Fruit fly (Drosophila melanogaster): ENCODE data around the gene exex.

exex gene

DNA sequence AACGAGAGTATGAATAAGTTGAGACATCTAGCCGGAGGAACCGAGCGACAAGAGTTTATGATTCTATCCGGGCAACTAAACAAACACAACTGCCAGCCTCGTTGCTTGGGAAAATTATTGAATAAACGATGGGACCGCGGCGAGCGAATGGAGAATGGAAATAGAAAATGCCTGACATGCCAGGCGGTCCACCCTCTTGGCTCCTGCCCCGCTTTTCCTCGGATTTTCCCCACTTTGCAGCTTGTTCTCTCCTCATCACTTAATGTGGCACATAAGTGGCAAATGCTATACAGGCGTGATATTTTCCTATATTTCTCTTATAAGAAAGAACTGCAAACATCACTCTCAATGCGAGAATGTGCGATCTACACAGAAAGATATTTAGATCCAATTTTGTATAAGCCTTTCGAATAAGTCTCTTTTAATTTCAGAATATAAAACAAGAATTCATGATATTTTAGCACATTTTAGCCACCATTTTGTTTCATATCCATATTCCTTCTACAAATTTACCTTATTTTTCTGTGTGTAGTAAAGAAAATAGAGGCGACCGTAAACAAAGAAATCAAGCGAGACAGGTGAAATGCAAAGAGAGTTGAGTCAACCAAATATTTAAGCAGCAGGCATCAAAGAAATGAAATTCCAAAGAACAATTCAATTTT lies 44.4 kb upstream of the exex start (continued):
- TF ChIP-seq twi (tag; optimal IDR thresholded peaks at IDR 0.05) (peak; percentile 79), CG34224 (GFP tag; IDR thresholded peaks at IDR 0.05; ENCODE audit: partially characterized antibody) (0 out of 3 replicates have a peak, but pooled peaks have one; percentile 6), sens (GFP tag) (peak; percentile 98), ewg (GFP tag; optimal IDR thresholded peaks at IDR 0.05) (peak; percentile 81), sisA (GFP tag; IDR thresholded peaks at IDR 0.05) (peak; percentile 83), CG4617 (GFP tag; optimal IDR thresholded peaks at IDR 0.05; ENCODE audit: borderline replicate concordance) (peak; percentile 50), kni (GFP tag; optimal IDR thresholded peaks at IDR 0.05) (peak; percentile 74), CG10979 (tag; optimal IDR thresholded peaks at IDR 0.05) (peak; percentile 93), so (GFP tag; IDR thresholded peaks at IDR 0.05) (peak; percentile 82; the same call in 2 of the 3 replicates), nerfin-2 (GFP tag; IDR thresholded peaks at IDR 0.05; ENCODE audit: partially characterized antibody) (no peak), CG7839 (tag; optimal IDR thresholded peaks at IDR 0.05) (peak; percentile 91), unpg (GFP tag; optimal IDR thresholded peaks at IDR 0.05) (peak; percentile 89), nom (GFP tag; optimal IDR thresholded peaks at IDR 0.05) (no peak), Atf3 (GFP tag; optimal IDR thresholded peaks at IDR 0.05) (peak; percentile 81), gfzf (GFP tag; optimal IDR thresholded peaks at IDR 0.05) (no peak), Xbp1 (GFP tag; optimal IDR thresholded peaks at IDR 0.05) (peak; percentile 86), prd (optimal IDR thresholded peaks at IDR 0.05) (no peak), prd (GFP tag; IDR thresholded peaks at IDR 0.05) (peak; percentile 89), CG15514 (GFP tag; optimal IDR thresholded peaks at IDR 0.05) (peak; percentile 47), CG5953 (GFP tag; IDR thresholded peaks at IDR 0.05) (peak; percentile 78), wdn (GFP tag; IDR thresholded peaks at IDR 0.05) (peak; percentile 67), Meics (GFP tag; optimal IDR thresholded peaks at IDR 0.05) (peak; percentile 73), sc (optimal IDR thresholded peaks at IDR 0.05) (no peak), sc (GFP tag; optimal IDR thresholded peaks at IDR 0.05) (peak; percentile 87), CG7928 (GFP tag; optimal IDR thresholded peaks at IDR 0.05) (peak; percentile 41), CG12104 (GFP tag; optimal IDR thresholded peaks at IDR 0.05) (peak; percentile 71), Myb (GFP tag; optimal IDR thresholded peaks at IDR 0.05) (peak; percentile 50), CG10209 (GFP tag; optimal IDR thresholded peaks at IDR 0.05) (peak; percentile 87), chinmo (GFP tag; IDR thresholded peaks at IDR 0.05; ENCODE audit: partially characterized antibody) (no peak), slou (GFP tag; optimal IDR thresholded peaks at IDR 0.05) (peak; percentile 4), CG34422 (GFP tag; IDR thresholded peaks at IDR 0.05) (peak; percentile 74), chn (GFP tag; optimal IDR thresholded peaks at IDR 0.05) (peak; percentile 76), amos (GFP tag; IDR thresholded peaks at IDR 0.05; ENCODE audit: partially characterized antibody) (no peak), CG11398 (GFP tag; optimal IDR thresholded peaks at IDR 0.05) (peak; percentile 79), gce (GFP tag; IDR thresholded peaks at IDR 0.05) (peak; percentile 79; the same call in 2 of the 3 replicates), CG1529 (GFP tag; optimal IDR thresholded peaks at IDR 0.05) (peak; percentile 85), CG16813 (GFP tag; IDR thresholded peaks at IDR 0.05; ENCODE audit: partially characterized antibody) (no peak), dpn (GFP tag; optimal IDR thresholded peaks at IDR 0.05) (peak; percentile 74 to 82), insv (GFP tag; optimal IDR thresholded peaks at IDR 0.05) (peak in 1 of 2 experiments; percentile 8), tgo (GFP tag; IDR thresholded peaks at IDR 0.05) (peak; percentile 85), h (optimal IDR thresholded peaks at IDR 0.05) (no peak), CG6175 (GFP tag; IDR thresholded peaks at IDR 0.05) (peak; percentile 30; the same call in 1 of the 3 replicates), CG12299 (tag; optimal IDR thresholded peaks at IDR 0.05) (peak; percentile 78), corto (GFP tag; optimal IDR thresholded peaks at IDR 0.05) (no peak), CG10321 (GFP tag; IDR thresholded peaks at IDR 0.05) (peak; percentile 42; the same call in 1 of the 2 replicates), sens-2 (GFP tag; IDR thresholded peaks at IDR 0.05) (peak; percentile 72), Adf1 (GFP tag; IDR thresholded peaks at IDR 0.05) (no peak), B-H1 (GFP tag; IDR thresholded peaks at IDR 0.05) (peak; percentile 67), gcm (GFP tag; optimal IDR thresholded peaks at IDR 0.05) (peak; percentile 84)

Data from whole organism, embryonic.